Fruit fly (Drosophila melanogaster) whole organism, embryonic: Measurements from ENCODE around the gene CG14232.
A peak's percentile ranks its signal among the peaks of the same experiment; 100 is the strongest.

ENCODE experiments used
- Bgb ChIP-seq: fragments of 200-800 bp; sonication (Bioruptor generic); IDR thresholded peaks from 2 replicates; pipeline ENCODE4 v1.3.6; 2022; ENCODE audit warnings: missing biosample characterization, missing genetic modification characterization; ENCODE audit not compliant: partially characterized antibody
- CG10979 ChIP-seq: fragments of 200-800 bp; sonication (Bioruptor generic); optimal IDR thresholded peaks from 2 replicates; lab custom pipeline; 2018; ENCODE audit warnings: missing biosample characterization, mild to moderate bottlenecking, missing genetic modification characterization, moderate library complexity
- CG12391 ChIP-seq: fragments of 200-800 bp; sonication (Bioruptor generic); optimal IDR thresholded peaks from 3 replicates; lab custom pipeline; 2018; ENCODE audit warnings: missing biosample characterization, mild to moderate bottlenecking, missing genetic modification characterization, moderate library complexity
- CG13287 ChIP-seq: fragments of 200-800 bp; sonication (Bioruptor generic); IDR thresholded peaks from 2 replicates; pipeline ENCODE4 v1.3.6; 2022; ENCODE audit warnings: missing biosample characterization, missing genetic modification characterization; ENCODE audit not compliant: partially characterized antibody
- CG14860 ChIP-seq: fragments of 200-800 bp; sonication (Bioruptor generic); IDR thresholded peaks from 3 replicates; pipeline ENCODE4 v1.3.6; 2022; ENCODE audit warnings: missing biosample characterization, missing genetic modification characterization; ENCODE audit not compliant: partially characterized antibody
- CG15514 ChIP-seq: fragments of 200-800 bp; sonication (Bioruptor generic); optimal IDR thresholded peaks from 3 replicates; lab custom pipeline; 2017; ENCODE audit warnings: missing biosample characterization, missing genetic modification characterization, mild to moderate bottlenecking, moderate library complexity, missing genetic modification reagents
- CG15601 ChIP-seq: fragments of 200-800 bp; sonication (Bioruptor generic); optimal IDR thresholded peaks from 3 replicates; lab custom pipeline; 2019; ENCODE audit warnings: missing biosample characterization, mild to moderate bottlenecking, missing genetic modification characterization, moderate library complexity
- CG15696 ChIP-seq: fragments of 200-800 bp; sonication (Bioruptor generic); optimal IDR thresholded peaks from 2 replicates; lab custom pipeline; 2019; ENCODE audit warnings: missing biosample characterization, mild to moderate bottlenecking, missing genetic modification characterization, moderate library complexity
- CG16779 ChIP-seq: fragments of 200-800 bp; sonication (Bioruptor generic); IDR thresholded peaks from 2 replicates; pipeline ENCODE4 v1.3.6; 2022; ENCODE audit warnings: missing biosample characterization, missing genetic modification characterization
- CG17361 ChIP-seq: fragments of 200-800 bp; sonication (Bioruptor generic); IDR thresholded peaks from 3 replicates; pipeline ENCODE4 v1.3.6; 2022; ENCODE audit warnings: missing biosample characterization, missing genetic modification characterization
- CG18764 ChIP-seq: fragments of 200-800 bp; sonication (Bioruptor generic); optimal IDR thresholded peaks from 3 replicates; lab custom pipeline; 2016; ENCODE audit warnings: missing biosample characterization, missing genetic modification characterization
- CG2712 ChIP-seq: fragments of 200-800 bp; optimal IDR thresholded peaks from 3 replicates; lab custom pipeline; 2019; ENCODE audit warnings: missing biosample characterization, mild to moderate bottlenecking, missing genetic modification characterization, moderate library complexity
- CG3407 ChIP-seq: fragments of 200-800 bp; sonication (Bioruptor generic); optimal IDR thresholded peaks from 2 replicates; lab custom pipeline; 2018; ENCODE audit warnings: missing biosample characterization, mild to moderate bottlenecking, missing genetic modification characterization
- CG34224 ChIP-seq: fragments of 200-800 bp; sonication (Bioruptor generic); IDR thresholded peaks from 3 replicates; pipeline ENCODE4 v1.3.6; 2022; ENCODE audit warnings: missing biosample characterization, missing genetic modification characterization; ENCODE audit not compliant: partially characterized antibody
- CG34422 ChIP-seq: fragments of 200-800 bp; sonication (Bioruptor generic); IDR thresholded peaks from 3 replicates; pipeline ENCODE4 v1.3.6; 2022; ENCODE audit warnings: missing biosample characterization, missing genetic modification characterization
- CG4617 ChIP-seq: fragments of 200-800 bp; sonication (Bioruptor generic); optimal IDR thresholded peaks from 3 replicates; lab custom pipeline; 2016; ENCODE audit warnings: missing biosample characterization, missing genetic modification characterization, borderline replicate concordance
- CG6791 ChIP-seq: fragments of 200-800 bp; sonication (Bioruptor generic); IDR thresholded peaks from 3 replicates; pipeline ENCODE4 v1.3.6; 2022; ENCODE audit warnings: missing biosample characterization, missing genetic modification characterization; ENCODE audit not compliant: partially characterized antibody
- Dek ChIP-seq: fragments of 200-800 bp; sonication (Bioruptor generic); optimal IDR thresholded peaks from 3 replicates; lab custom pipeline; 2019; ENCODE audit warnings: missing biosample characterization, mild to moderate bottlenecking, missing genetic modification characterization, moderate library complexity
- Dll ChIP-seq: fragments of 200-800 bp; sonication (Bioruptor generic); IDR thresholded peaks from 4 replicates; pipeline ENCODE4 v1.3.6; 2022; ENCODE audit warnings: missing biosample characterization, missing genetic modification characterization; ENCODE audit not compliant: partially characterized antibody
- E2f2 ChIP-seq: fragments of 200-800 bp; sonication (Bioruptor generic); IDR thresholded peaks from 2 replicates; pipeline ENCODE4 v1.3.6; 2022; ENCODE audit warnings: missing biosample characterization, missing genetic modification characterization
- Kr ChIP-seq: fragments of 200-800 bp; sonication (Bioruptor generic); optimal IDR thresholded peaks from 2 replicates; lab custom pipeline; 2017; ENCODE audit warnings: missing biosample characterization, mild to moderate bottlenecking, missing genetic modification characterization
- Oaz ChIP-seq: fragments of 200-800 bp; sonication (Bioruptor generic); IDR thresholded peaks from 2 replicates; pipeline ENCODE4 v1.3.6; 2022; ENCODE audit warnings: missing biosample characterization, missing genetic modification characterization
- PHDP ChIP-seq: fragments of 200-800 bp; sonication (Bioruptor generic); optimal IDR thresholded peaks from 3 replicates; lab custom pipeline; 2018; ENCODE audit warnings: missing biosample characterization, mild to moderate bottlenecking, missing genetic modification characterization, moderate library complexity
- Rfx ChIP-seq: fragments of 200-800 bp; sonication (Bioruptor generic); IDR thresholded peaks from 2 replicates; pipeline ENCODE4 v1.3.6; 2022; ENCODE audit warnings: missing biosample characterization, missing genetic modification characterization
- Scr ChIP-seq: fragments of 200-800 bp; sonication (Bioruptor generic); IDR thresholded peaks from 2 replicates; pipeline ENCODE4 v1.3.6; 2022; ENCODE audit warnings: missing biosample characterization, missing genetic modification characterization; ENCODE audit not compliant: partially characterized antibody
- Ssrp ChIP-seq: fragments of 200-800 bp; sonication (Bioruptor generic); optimal IDR thresholded peaks from 2 replicates; lab custom pipeline; 2018; ENCODE audit warnings: missing biosample characterization, mild to moderate bottlenecking, missing genetic modification characterization, moderate library complexity
- Xbp1 ChIP-seq: fragments of 200-800 bp; sonication (Bioruptor generic); optimal IDR thresholded peaks from 3 replicates; lab custom pipeline; 2016; ENCODE audit warnings: missing biosample characterization, mild to moderate bottlenecking, missing genetic modification characterization
- Xrp1 ChIP-seq: fragments of 200-800 bp; sonication (Bioruptor generic); IDR thresholded peaks from 2 replicates; pipeline ENCODE4 v1.3.6; 2022; ENCODE audit warnings: missing biosample characterization, missing genetic modification characterization
- ato ChIP-seq: fragments of 200-800 bp; sonication (Bioruptor generic); IDR thresholded peaks from 2 replicates; pipeline ENCODE4 v1.3.6; 2022; ENCODE audit warnings: missing biosample characterization, missing genetic modification characterization; ENCODE audit not compliant: partially characterized antibody
- ci ChIP-seq: fragments of 200-800 bp; sonication (Bioruptor generic); IDR thresholded peaks from 3 replicates; pipeline ENCODE4 v1.3.6; 2022; ENCODE audit warnings: missing biosample characterization, missing genetic modification characterization
- dati ChIP-seq: fragments of 200-800 bp; sonication (Bioruptor generic); IDR thresholded peaks from 2 replicates; pipeline ENCODE4 v1.3.6; 2022; ENCODE audit warnings: missing biosample characterization, missing genetic modification characterization
- dmrt11E ChIP-seq: fragments of 200-800 bp; sonication (Bioruptor generic); optimal IDR thresholded peaks from 3 replicates; lab custom pipeline; 2018; ENCODE audit warnings: missing biosample characterization, mild to moderate bottlenecking, missing genetic modification characterization, moderate library complexity
- gsb ChIP-seq: fragments of 200-800 bp; sonication (Bioruptor generic); IDR thresholded peaks from 2 replicates; pipeline ENCODE4 v1.3.6; 2022; ENCODE audit warnings: missing biosample characterization, missing genetic modification characterization
- lola ChIP-seq, 3 experiments: fragments of >200 bp in 2 of 3; fragments of 200-800 bp in 1 of 3; sonication (Bioruptor generic) in 1 of 3; optimal IDR thresholded peaks; 2 replicates each; lab custom pipeline; 2017 to 2019; ENCODE audit warnings: missing biosample characterization in 3 of 3, missing genetic modification characterization in 3 of 3, mild to moderate bottlenecking in 1 of 3, moderate library complexity in 1 of 3
- mam ChIP-seq: fragments of 200-800 bp; sonication (Bioruptor generic); optimal IDR thresholded peaks from 3 replicates; lab custom pipeline; 2016; ENCODE audit warnings: missing biosample characterization, missing genetic modification characterization
- nmo ChIP-seq: fragments of 200-800 bp; sonication (Bioruptor generic); optimal IDR thresholded peaks from 2 replicates; lab custom pipeline; 2018; ENCODE audit warnings: missing biosample characterization, mild to moderate bottlenecking, missing genetic modification characterization, moderate library complexity
- prd ChIP-seq, 3 experiments: fragments of >200 bp in 2 of 3; fragments of 200-800 bp in 1 of 3; sonication (Bioruptor generic) in 1 of 3; optimal IDR thresholded peaks in 2 of 3; IDR thresholded peaks in 1 of 3; 2 replicates in 2 of 3; 3 replicates in 1 of 3; pipeline versions ENCODE4 v1.3.6 to Lab custom; 2017 to 2022; ENCODE audit warnings: missing biosample characterization in 1 of 3, missing genetic modification characterization in 1 of 3
- pzg ChIP-seq: fragments of 200-800 bp; sonication (Bioruptor generic); optimal IDR thresholded peaks from 3 replicates; lab custom pipeline; 2018; ENCODE audit warnings: missing biosample characterization, mild to moderate bottlenecking, missing genetic modification characterization, moderate library complexity
- row ChIP-seq: fragments of 200-800 bp; sonication (Bioruptor generic); IDR thresholded peaks from 3 replicates; pipeline ENCODE4 v1.3.6; 2022; ENCODE audit warnings: missing biosample characterization, missing genetic modification characterization
- schlank ChIP-seq: fragments of 200-800 bp; sonication (Bioruptor generic); optimal IDR thresholded peaks from 2 replicates; lab custom pipeline; 2018; ENCODE audit warnings: missing biosample characterization, mild to moderate bottlenecking, missing genetic modification characterization
- sens ChIP-seq: fragments of 200-800 bp; sonication (Bioruptor generic); peaks from one replicate; lab custom pipeline; 2016; ENCODE audit warnings: missing biosample characterization, missing genetic modification characterization
- slbo ChIP-seq: fragments of 200-800 bp; sonication (Bioruptor generic); IDR thresholded peaks from 2 replicates; pipeline ENCODE4 v1.3.6; 2022; ENCODE audit warnings: missing biosample characterization, missing genetic modification characterization
- sna ChIP-seq: fragments of 200-800 bp; sonication (Bioruptor generic); IDR thresholded peaks from 2 replicates; pipeline ENCODE4 v1.3.6; 2022; ENCODE audit warnings: missing biosample characterization, missing genetic modification characterization; ENCODE audit not compliant: partially characterized antibody
- trem ChIP-seq: fragments of 200-800 bp; optimal IDR thresholded peaks from 3 replicates; lab custom pipeline; 2019; ENCODE audit warnings: missing biosample characterization, mild to moderate bottlenecking, missing genetic modification characterization, moderate library complexity
- tx ChIP-seq: fragments of 200-800 bp; sonication (Bioruptor generic); optimal IDR thresholded peaks from 2 replicates; lab custom pipeline; 2016; ENCODE audit warnings: missing biosample characterization, missing genetic modification characterization
- wek ChIP-seq: fragments of 200-800 bp; sonication (Bioruptor generic); optimal IDR thresholded peaks from 3 replicates; lab custom pipeline; 2018; ENCODE audit warnings: missing biosample characterization, mild to moderate bottlenecking, missing genetic modification characterization, moderate library complexity
- zen2 ChIP-seq: fragments of 200-800 bp; sonication (Bioruptor generic); IDR thresholded peaks from 3 replicates; pipeline ENCODE4 v1.3.6; 2022; ENCODE audit warnings: missing biosample characterization, missing genetic modification characterization; ENCODE audit not compliant: partially characterized antibody

CG14232 gene

DNA sequence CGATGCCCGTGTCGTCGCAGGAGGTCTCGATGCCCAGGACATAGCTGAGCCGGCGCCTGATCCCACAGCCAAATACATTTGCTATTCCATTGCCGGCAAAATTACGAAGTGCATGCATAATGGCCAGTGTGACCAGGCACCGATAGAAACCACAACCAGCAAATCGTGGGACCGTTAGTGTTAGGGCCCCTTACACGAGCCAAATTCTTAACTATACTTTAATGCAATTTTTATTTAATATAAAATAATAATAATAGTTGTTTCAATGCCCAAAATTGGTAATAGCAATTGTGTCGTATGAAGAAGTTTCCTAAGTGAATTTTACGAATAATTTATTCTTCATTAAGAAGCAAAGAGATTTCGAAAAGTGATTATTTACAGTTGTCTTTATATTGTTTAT, 2.4 kb downstream of the CG14232 start, which contains the start of gene Tcs4 (continued):
- TF ChIP-seq dmrt11E (tag; lab: Kevin White, UChicago) = peak; percentile 47
- peak; percentile 72; the same call in 2 of the 3 replicates for TF ChIP-seq CG6791 (GFP tag; lab: Robert Waterston, UW)
- TF ChIP-seq trem (tag; lab: Kevin White, UChicago) = peak; percentile 43
- TF ChIP-seq CG15514 (GFP tag; lab: Kevin White, UChicago) = peak; percentile 16
- peak; percentile 20 for TF ChIP-seq CG4617
- 0 out of 2 replicates have a peak, but pooled peaks have one; percentile 26 for TF ChIP-seq ato (GFP tag; lab: Robert Waterston, UW)
- peak; percentile 34; the same call in 1 of the 3 replicates for TF ChIP-seq CG34422 (GFP tag; lab: Robert Waterston, UW)
- peak; percentile 60; the same call in 2 of the 3 replicates for TF ChIP-seq zen2
- no peak for TF ChIP-seq gsb (GFP tag; lab: Robert Waterston, UW)
- TF ChIP-seq wek = no peak
- no peak for TF ChIP-seq CG3407 (GFP tag; lab: Kevin White, UChicago)
- peak; percentile 43; the same call in 1 of the 2 replicates for TF ChIP-seq Xrp1 (GFP tag; lab: Robert Waterston, UW)
- TF ChIP-seq schlank (tag; lab: Kevin White, UChicago) = no peak
- peak; percentile 57; the same call in 2 of the 3 replicates for TF ChIP-seq ci (GFP tag; lab: Robert Waterston, UW)
- TF ChIP-seq CG18764 (GFP tag; lab: Kevin White, UChicago) = peak; percentile 99
- peak; percentile 15 for TF ChIP-seq Dek (tag; lab: Kevin White, UChicago)
- peak; percentile 59; the same call in 2 of the 4 replicates for TF ChIP-seq Dll (GFP tag; lab: Robert Waterston, UW)
- TF ChIP-seq Xbp1 (GFP tag; lab: Kevin White, UChicago) = peak; percentile 42
- TF ChIP-seq tx (GFP tag; lab: Kevin White, UChicago) = no peak
- TF ChIP-seq CG34224 (GFP tag; lab: Robert Waterston, UW) = peak; percentile 80
- peak; percentile 62 for TF ChIP-seq sens (GFP tag; lab: Kevin White, UChicago)
- peak; percentile 59 for TF ChIP-seq Scr (GFP tag; lab: Robert Waterston, UW)
- TF ChIP-seq CG2712 (tag; lab: Kevin White, UChicago) = peak; percentile 60
- TF ChIP-seq Rfx (GFP tag; lab: Robert Waterston, UW) = 0 out of 2 replicates have a peak, but pooled peaks have one; percentile 29
- TF ChIP-seq Bgb (GFP tag; lab: Robert Waterston, UW) = peak; percentile 31; the same call in 1 of the 2 replicates
- TF ChIP-seq Kr (GFP tag; lab: Kevin White, UChicago) = no peak
- TF ChIP-seq CG14860 (GFP tag; lab: Robert Waterston, UW) = 0 out of 3 replicates have a peak, but pooled peaks have one; percentile 22
- TF ChIP-seq sna = peak; percentile 66; the same call in 1 of the 2 replicates
- TF ChIP-seq CG17361 (GFP tag; lab: Robert Waterston, UW) = 0 out of 3 replicates have a peak, but pooled peaks have one; percentile 33
- peak; percentile 43 for TF ChIP-seq pzg (GFP tag; lab: Kevin White, UChicago)
- peak; percentile 77 for TF ChIP-seq CG13287
- peak; percentile 30 for TF ChIP-seq CG15696 (tag; lab: Kevin White, UChicago)
- TF ChIP-seq mam = no peak
- no peak for TF ChIP-seq CG16779 (GFP tag; lab: Robert Waterston, UW)
- peak; percentile 51 for TF ChIP-seq E2f2 (GFP tag; lab: Robert Waterston, UW)
- TF ChIP-seq PHDP (tag; lab: Kevin White, UChicago) = peak; percentile 44
- TF ChIP-seq nmo (GFP tag; lab: Kevin White, UChicago) = peak; percentile 48
- TF ChIP-seq dati (GFP tag; lab: Robert Waterston, UW) = no peak
- TF ChIP-seq Oaz = no peak
- TF ChIP-seq lola (GFP tag; optimal IDR thresholded peaks at IDR 0.05; lab: Kevin White, UChicago) = peak in 1 of 3 experiments; percentile 46
- peak; percentile 31 for TF ChIP-seq CG10979
- no peak for TF ChIP-seq prd (optimal IDR thresholded peaks at IDR 0.05; lab: Kevin White, UChicago)
- TF ChIP-seq prd (GFP tag; IDR thresholded peaks at IDR 0.05; lab: Robert Waterston, UW) = peak; percentile 26; the same call in 1 of the 3 replicates
- peak; percentile 20; the same call in 1 of the 2 replicates for TF ChIP-seq slbo (GFP tag; lab: Robert Waterston, UW)
- peak; percentile 76 for TF ChIP-seq row (GFP tag; lab: Robert Waterston, UW)
- TF ChIP-seq CG12391 (tag; lab: Kevin White, UChicago) = peak; percentile 63
- TF ChIP-seq Ssrp (tag; lab: Kevin White, UChicago) = peak; percentile 5
- TF ChIP-seq CG15601 (tag; lab: Kevin White, UChicago) = peak; percentile 27
